Fruit fly (Drosophila melanogaster) whole organism, embryonic: ENCODE data around the gene CG31205.

ENCODE experiments used
- ATbp ChIP-seq: fragments of 200-800 bp; sonication (Bioruptor generic); optimal IDR thresholded peaks from 2 replicates; lab custom pipeline; 2017; ENCODE audit warnings: missing biosample characterization, mild to moderate bottlenecking, missing genetic modification characterization, missing genetic modification reagents
- Ada2b ChIP-seq: fragments of 200-800 bp; sonication (Bioruptor generic); IDR thresholded peaks from 2 replicates; pipeline ENCODE4 v1.3.6; 2022; ENCODE audit warnings: missing biosample characterization, missing genetic modification characterization
- CG11560 ChIP-seq: fragments of 200-800 bp; sonication (Bioruptor generic); IDR thresholded peaks from 3 replicates; pipeline ENCODE4 v1.3.6; 2022; ENCODE audit warnings: missing biosample characterization, missing genetic modification characterization
- CG17186 ChIP-seq: fragments of 200-800 bp; sonication (Bioruptor generic); optimal IDR thresholded peaks from 3 replicates; lab custom pipeline; 2017; ENCODE audit warnings: missing biosample characterization, missing genetic modification reagents, missing genetic modification characterization
- CG18011 ChIP-seq: fragments of 200-800 bp; sonication (Bioruptor generic); optimal IDR thresholded peaks from 2 replicates; lab custom pipeline; 2017; ENCODE audit warnings: missing biosample characterization, missing genetic modification characterization, mild to moderate bottlenecking, moderate library complexity, missing genotype
- CG30020 ChIP-seq: fragments of 200-800 bp; optimal IDR thresholded peaks from 2 replicates; lab custom pipeline; 2019; ENCODE audit warnings: missing biosample characterization, mild to moderate bottlenecking, missing genetic modification characterization, moderate library complexity
- CG32532 ChIP-seq: fragments of 200-800 bp; sonication (Bioruptor generic); IDR thresholded peaks from 2 replicates; pipeline ENCODE4 v1.3.6; 2022; ENCODE audit warnings: missing biosample characterization, missing genetic modification characterization
- CG3838 ChIP-seq: fragments of 200-800 bp; sonication (Bioruptor generic); optimal IDR thresholded peaks from 3 replicates; lab custom pipeline; 2016; ENCODE audit warnings: missing biosample characterization, missing genetic modification characterization
- CG4707 ChIP-seq: fragments of 200-800 bp; sonication (Bioruptor generic); optimal IDR thresholded peaks from 2 replicates; lab custom pipeline; 2018; ENCODE audit warnings: missing biosample characterization, mild to moderate bottlenecking, missing genetic modification characterization, moderate library complexity
- CG6791 ChIP-seq: fragments of 200-800 bp; sonication (Bioruptor generic); IDR thresholded peaks from 3 replicates; pipeline ENCODE4 v1.3.6; 2022; ENCODE audit warnings: missing biosample characterization, missing genetic modification characterization; ENCODE audit not compliant: partially characterized antibody
- CG7271 ChIP-seq: fragments of 200-800 bp; sonication (Bioruptor generic); optimal IDR thresholded peaks from 2 replicates; lab custom pipeline; 2018; ENCODE audit warnings: missing biosample characterization, mild to moderate bottlenecking, missing genetic modification characterization, moderate library complexity
- CG7745 ChIP-seq: fragments of 200-800 bp; sonication (Bioruptor generic); optimal IDR thresholded peaks from 2 replicates; lab custom pipeline; 2018; ENCODE audit warnings: missing biosample characterization, mild to moderate bottlenecking, missing genetic modification characterization, moderate library complexity
- CG7963 ChIP-seq: fragments of 200-800 bp; sonication (Bioruptor generic); IDR thresholded peaks from 3 replicates; pipeline ENCODE4 v1.3.6; 2022; ENCODE audit warnings: missing biosample characterization, missing genetic modification characterization; ENCODE audit not compliant: partially characterized antibody
- CG7987 ChIP-seq: fragments of 200-800 bp; sonication (Bioruptor generic); optimal IDR thresholded peaks from 2 replicates; lab custom pipeline; 2018; ENCODE audit warnings: missing biosample characterization, mild to moderate bottlenecking, missing genetic modification characterization, moderate library complexity
- CG9876 ChIP-seq: fragments of 200-800 bp; sonication (Bioruptor generic); optimal IDR thresholded peaks from 2 replicates; lab custom pipeline; 2016; ENCODE audit warnings: missing biosample characterization, missing genetic modification characterization
- D ChIP-seq, 2 experiments: fragments of 200-800 bp in 1 of 2; fragments of >200 bp in 1 of 2; sonication (Bioruptor generic) in 1 of 2; optimal IDR thresholded peaks; 2 replicates in 1 of 2; 3 replicates in 1 of 2; lab custom pipeline; 2017; ENCODE audit warnings: mild to moderate bottlenecking in 1 of 2, missing biosample characterization in 1 of 2, missing genetic modification characterization in 1 of 2, missing genetic modification reagents in 1 of 2
- Dad ChIP-seq: fragments of 200-800 bp; sonication (Bioruptor generic); optimal IDR thresholded peaks from 3 replicates; lab custom pipeline; 2016; ENCODE audit warnings: missing biosample characterization, missing genetic modification characterization
- Dip2 ChIP-seq: fragments of 200-800 bp; sonication (Bioruptor generic); IDR thresholded peaks from 2 replicates; pipeline ENCODE4 v1.3.6; 2022; ENCODE audit warnings: missing biosample characterization, missing genetic modification characterization
- Doc3 ChIP-seq: fragments of 200-800 bp; sonication (Bioruptor generic); IDR thresholded peaks from 3 replicates; pipeline ENCODE4 v1.3.6; 2022; ENCODE audit warnings: missing biosample characterization, missing genetic modification characterization; ENCODE audit not compliant: partially characterized antibody
- Dp ChIP-seq: fragments of 200-800 bp; sonication (Bioruptor generic); optimal IDR thresholded peaks from 2 replicates; lab custom pipeline; 2018; ENCODE audit warnings: missing biosample characterization, mild to moderate bottlenecking, missing genetic modification characterization, moderate library complexity
- MTF-1 ChIP-seq: fragments of 200-800 bp; sonication (Bioruptor generic); optimal IDR thresholded peaks from 2 replicates; lab custom pipeline; 2018; ENCODE audit warnings: missing biosample characterization, mild to moderate bottlenecking, missing genetic modification characterization, borderline replicate concordance
- Poxn ChIP-seq: fragments of 200-800 bp; sonication (Bioruptor generic); IDR thresholded peaks from 2 replicates; pipeline ENCODE4 v1.3.6; 2022; ENCODE audit warnings: missing biosample characterization, missing genetic modification characterization
- Sin3A ChIP-seq: fragments of >200 bp; optimal IDR thresholded peaks from 2 replicates; lab custom pipeline; 2018
- Sox100B ChIP-seq: fragments of 200-800 bp; sonication (Bioruptor generic); optimal IDR thresholded peaks from 3 replicates; lab custom pipeline; 2018; ENCODE audit warnings: missing biosample characterization, mild to moderate bottlenecking, missing genetic modification characterization
- Sry-δ ChIP-seq: fragments of 200-800 bp; sonication (Bioruptor generic); optimal IDR thresholded peaks from 2 replicates; lab custom pipeline; 2016; ENCODE audit warnings: missing biosample characterization, missing genetic modification characterization
- Ssrp ChIP-seq: fragments of 200-800 bp; sonication (Bioruptor generic); optimal IDR thresholded peaks from 2 replicates; lab custom pipeline; 2018; ENCODE audit warnings: missing biosample characterization, mild to moderate bottlenecking, missing genetic modification characterization, moderate library complexity
- Stat92E ChIP-seq, 3 experiments: fragments of >200 bp in 2 of 3; fragments of 200-800 bp in 1 of 3; sonication (Bioruptor generic) in 1 of 3; optimal IDR thresholded peaks; 2 replicates each; lab custom pipeline; 2017 to 2019; ENCODE audit warnings: missing biosample characterization in 3 of 3, missing genetic modification characterization in 3 of 3, mild to moderate bottlenecking in 1 of 3, moderate library complexity in 1 of 3
- Taf1 ChIP-seq: fragments of 200-800 bp; sonication (Bioruptor generic); IDR thresholded peaks from 2 replicates; pipeline ENCODE4 v1.3.6; 2022; ENCODE audit warnings: missing biosample characterization, missing genetic modification characterization
- ase ChIP-seq: fragments of 200-800 bp; sonication (Bioruptor generic); IDR thresholded peaks from 3 replicates; pipeline ENCODE4 v1.3.6; 2022; ENCODE audit warnings: missing biosample characterization, missing genetic modification characterization
- bsh ChIP-seq, 2 experiments: fragments of 200-800 bp; sonication (Bioruptor generic); optimal IDR thresholded peaks; 2 replicates each; lab custom pipeline; 2017 to 2018; ENCODE audit warnings: mild to moderate bottlenecking in 2 of 2, missing biosample characterization in 2 of 2, missing genetic modification characterization in 2 of 2, moderate library complexity in 1 of 2
- corto ChIP-seq: fragments of 200-800 bp; sonication (Bioruptor generic); optimal IDR thresholded peaks from 2 replicates; lab custom pipeline; 2016; ENCODE audit warnings: missing biosample characterization, mild to moderate bottlenecking, missing genetic modification characterization, moderate library complexity
- dimm ChIP-seq: fragments of 200-800 bp; sonication (Bioruptor generic); IDR thresholded peaks from 2 replicates; pipeline ENCODE4 v1.3.6; 2022; ENCODE audit warnings: missing biosample characterization, missing genetic modification characterization
- dmrt11E ChIP-seq: fragments of 200-800 bp; sonication (Bioruptor generic); optimal IDR thresholded peaks from 3 replicates; lab custom pipeline; 2018; ENCODE audit warnings: missing biosample characterization, mild to moderate bottlenecking, missing genetic modification characterization, moderate library complexity
- eve ChIP-seq, 2 experiments: fragments of >200 bp; optimal IDR thresholded peaks; 2 replicates each; lab custom pipeline; 2017; ENCODE audit warnings: missing biosample characterization in 2 of 2, missing genetic modification characterization in 2 of 2
- grau ChIP-seq: fragments of 200-800 bp; optimal IDR thresholded peaks from 3 replicates; lab custom pipeline; 2019; ENCODE audit warnings: missing biosample characterization, mild to moderate bottlenecking, missing genetic modification characterization, moderate library complexity
- ind ChIP-seq: fragments of 200-800 bp; sonication (Bioruptor generic); optimal IDR thresholded peaks from 3 replicates; lab custom pipeline; 2016; ENCODE audit warnings: missing biosample characterization, missing genetic modification characterization
- inv ChIP-seq: fragments of 200-800 bp; sonication (Bioruptor generic); IDR thresholded peaks from 2 replicates; pipeline ENCODE4 v1.3.6; 2022; ENCODE audit warnings: missing biosample characterization, missing genetic modification characterization; ENCODE audit not compliant: partially characterized antibody
- jumu ChIP-seq: fragments of 200-800 bp; sonication (Bioruptor generic); optimal IDR thresholded peaks from 3 replicates; lab custom pipeline; 2016; ENCODE audit warnings: missing biosample characterization, missing genetic modification characterization
- nerfin-1 ChIP-seq: fragments of 200-800 bp; sonication (Bioruptor generic); optimal IDR thresholded peaks from 3 replicates; lab custom pipeline; 2019; ENCODE audit warnings: missing biosample characterization, mild to moderate bottlenecking, missing genetic modification characterization, moderate library complexity
- nmo ChIP-seq: fragments of 200-800 bp; sonication (Bioruptor generic); optimal IDR thresholded peaks from 2 replicates; lab custom pipeline; 2018; ENCODE audit warnings: missing biosample characterization, mild to moderate bottlenecking, missing genetic modification characterization, moderate library complexity
- otp ChIP-seq: fragments of 200-800 bp; sonication (Bioruptor generic); IDR thresholded peaks from 3 replicates; pipeline ENCODE4, ENCODE4 v1.3.6; 2022; ENCODE audit warnings: missing biosample characterization, missing genetic modification characterization
- pum ChIP-seq: fragments of 200-800 bp; sonication (Bioruptor generic); optimal IDR thresholded peaks from 2 replicates; lab custom pipeline; 2016; ENCODE audit warnings: missing biosample characterization, missing genetic modification characterization
- scrt ChIP-seq: fragments of 200-800 bp; sonication (Bioruptor generic); optimal IDR thresholded peaks from 2 replicates; lab custom pipeline; 2018; ENCODE audit warnings: missing biosample characterization, mild to moderate bottlenecking, missing genetic modification characterization, moderate library complexity
- slbo ChIP-seq: fragments of 200-800 bp; sonication (Bioruptor generic); IDR thresholded peaks from 2 replicates; pipeline ENCODE4 v1.3.6; 2022; ENCODE audit warnings: missing biosample characterization, missing genetic modification characterization
- sob ChIP-seq: fragments of 200-800 bp; sonication (Bioruptor generic); IDR thresholded peaks from 2 replicates; pipeline ENCODE4 v1.3.6; 2022; ENCODE audit warnings: missing biosample characterization, missing genetic modification characterization
- ssp ChIP-seq: fragments of 200-800 bp; sonication (Bioruptor generic); IDR thresholded peaks from 2 replicates; pipeline ENCODE4 v1.3.6; 2022; ENCODE audit warnings: missing biosample characterization, missing genetic modification characterization
- sug ChIP-seq: fragments of 200-800 bp; optimal IDR thresholded peaks from 2 replicates; lab custom pipeline; 2019; ENCODE audit warnings: missing biosample characterization, mild to moderate bottlenecking, missing genetic modification characterization, moderate library complexity
- twi ChIP-seq: fragments of 200-800 bp; optimal IDR thresholded peaks from 2 replicates; lab custom pipeline; 2019; ENCODE audit warnings: missing biosample characterization, mild to moderate bottlenecking, missing genetic modification characterization, moderate library complexity
- usp ChIP-seq: fragments of >200 bp; optimal IDR thresholded peaks from 2 replicates; lab custom pipeline; 2017; ENCODE audit warnings: missing biosample characterization, missing genetic modification characterization
- yki ChIP-seq: fragments of >200 bp; optimal IDR thresholded peaks from 3 replicates; lab custom pipeline; 2018

Gene CG31205

DNA sequence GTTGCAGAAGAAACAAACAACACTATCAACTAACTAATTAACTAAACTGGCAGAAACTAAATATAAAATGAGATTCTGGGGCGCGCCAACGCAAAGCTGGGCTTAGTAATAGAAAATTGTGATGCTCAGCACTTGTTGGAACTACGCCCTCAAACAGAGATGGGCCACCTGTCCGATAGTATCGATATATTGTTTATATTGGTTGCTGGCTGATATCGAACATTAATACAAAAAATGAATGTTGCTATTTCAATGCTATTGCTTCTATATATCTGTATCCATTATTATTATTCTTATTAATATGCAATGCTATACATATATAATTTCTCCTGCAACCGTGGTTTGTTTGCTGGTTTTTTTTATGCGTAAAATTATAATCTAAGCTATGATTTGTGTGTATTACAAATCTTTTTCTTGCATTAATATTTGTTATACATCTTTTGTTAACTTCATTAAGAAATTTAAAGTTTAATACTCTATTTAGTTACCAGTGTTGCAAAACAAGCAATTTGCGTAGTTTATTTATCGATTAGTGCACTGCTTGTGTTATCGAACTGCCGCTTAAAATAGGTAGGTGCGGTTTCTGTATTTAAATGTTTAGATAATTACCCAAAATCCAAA, 30.9 kb downstream of the CG31205 start, which contains the start of gene CG31195 (continued):
- TF ChIP-seq CG7987 (GFP tag; lab: Kevin White, UChicago) (no peak), Ssrp (tag; lab: Kevin White, UChicago) (no peak), CG9876 (GFP tag; lab: Kevin White, UChicago) (no peak), ssp (GFP tag; lab: Robert Waterston, UW) (no peak), inv (GFP tag; lab: Robert Waterston, UW) (peak; percentile 64), Sry-δ (GFP tag; lab: Kevin White, UChicago) (peak; percentile 83), Doc3 (GFP tag; lab: Robert Waterston, UW) (peak; percentile 79), slbo (GFP tag; lab: Robert Waterston, UW) (no peak), Taf1 (GFP tag; lab: Robert Waterston, UW) (no peak), bsh (GFP tag; optimal IDR thresholded peaks at IDR 0.05; lab: Kevin White, UChicago) (no peak), corto (GFP tag; lab: Kevin White, UChicago) (no peak), D (optimal IDR thresholded peaks at IDR 0.05; lab: Kevin White, UChicago) (no peak), D (GFP tag; optimal IDR thresholded peaks at IDR 0.05; lab: Kevin White, UChicago) (no peak), ase (GFP tag; lab: Robert Waterston, UW) (no peak), ATbp (GFP tag; lab: Kevin White, UChicago) (no peak), CG6791 (GFP tag; lab: Robert Waterston, UW) (peak; percentile 66), Poxn (no peak), twi (tag; lab: Kevin White, UChicago) (no peak), sob (GFP tag; lab: Robert Waterston, UW) (no peak), usp (GFP tag; lab: Kevin White, UChicago) (no peak), CG4707 (no peak), CG7745 (tag; lab: Kevin White, UChicago) (no peak), nerfin-1 (peak; percentile 59), CG18011 (GFP tag; lab: Kevin White, UChicago) (no peak), Dp (peak; percentile 62), yki (lab: Kevin White, UChicago) (no peak), sug (tag; lab: Kevin White, UChicago) (no peak), Sin3A (lab: Kevin White, UChicago) (no peak), CG7271 (tag; lab: Kevin White, UChicago) (no peak), CG17186 (GFP tag; lab: Kevin White, UChicago) (no peak), eve (GFP tag; optimal IDR thresholded peaks at IDR 0.05; lab: Kevin White, UChicago) (no peak), CG32532 (GFP tag; lab: Robert Waterston, UW) (no peak), ind (GFP tag; lab: Kevin White, UChicago) (peak; percentile 2), CG3838 (GFP tag; lab: Kevin White, UChicago) (no peak), Stat92E (GFP tag; optimal IDR thresholded peaks at IDR 0.05; lab: Kevin White, UChicago) (no peak), pum (GFP tag; lab: Kevin White, UChicago) (no peak), jumu (GFP tag; lab: Kevin White, UChicago) (no peak), CG11560 (tag; lab: Robert Waterston, UW) (no peak), scrt (GFP tag; lab: Kevin White, UChicago) (peak; percentile 32), dimm (GFP tag; lab: Robert Waterston, UW) (no peak), CG30020 (no peak), Dad (GFP tag; lab: Kevin White, UChicago) (no peak), Ada2b (no peak), nmo (peak; percentile 59), grau (no peak), dmrt11E (tag; lab: Kevin White, UChicago) (peak; percentile 12), Dip2 (GFP tag; lab: Robert Waterston, UW) (no peak), Sox100B (GFP tag; lab: Kevin White, UChicago) (no peak), otp (GFP tag; lab: Robert Waterston, UW) (no peak), MTF-1 (GFP tag; lab: Kevin White, UChicago) (no peak), CG7963 (GFP tag; lab: Robert Waterston, UW) (peak; percentile 37; the same call in 2 of the 3 replicates)
